Worm (Caenorhabditis elegans): ENCODE results near the gene asp-13.

The asp-13 gene

DNA sequence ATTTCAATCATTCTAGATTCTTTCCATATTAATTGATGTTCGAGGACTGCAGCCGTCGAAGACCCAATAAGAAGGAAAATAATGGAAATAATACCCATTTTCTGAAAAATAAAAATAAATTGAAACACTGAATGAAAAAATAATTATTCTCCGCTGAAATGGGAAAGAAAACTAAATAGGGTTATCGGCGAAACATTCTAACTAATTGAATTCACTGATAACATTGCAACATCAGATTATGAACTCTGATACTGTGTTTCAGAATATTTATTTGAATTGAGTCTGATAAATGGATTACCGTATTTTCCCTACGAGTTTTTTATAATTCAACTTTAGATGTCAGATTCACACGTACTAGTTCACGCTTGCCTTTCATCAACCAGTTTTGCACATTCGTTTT lies at the start of gene asp-13:
Gene asp-13 (minus strand): TSS at position 101 of the 400 bp plus-strand sequence.
- TF ChIP-seq nhr-25 (tag; optimal IDR thresholded peaks at IDR 0.05) (no peak), elt-2 (tag; optimal IDR thresholded peaks at IDR 0.05) (peak; percentile 17)

DNA sequence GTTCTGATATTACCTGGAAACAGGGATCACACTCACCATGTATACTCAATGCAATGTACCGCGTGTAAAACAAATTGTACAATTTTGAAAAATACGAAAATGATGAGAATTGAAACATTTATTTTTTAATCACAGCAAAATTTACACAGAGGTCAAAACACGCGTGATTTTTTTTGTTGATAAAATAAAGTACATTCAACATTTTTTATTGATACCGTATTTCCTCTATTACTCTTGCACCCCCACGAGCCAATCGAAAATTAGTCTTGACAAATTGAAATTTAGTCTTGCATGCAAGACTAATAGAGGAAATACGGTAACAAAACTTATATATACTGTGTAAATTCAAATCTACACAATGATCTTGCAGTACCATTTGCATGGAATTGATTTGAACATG lies 44.7 kb upstream of the asp-13 start, which contains the start of gene ZC190.8:
Gene ZC190.8 (minus strand): TSS at position 101 of the 400 bp plus-strand sequence.
- TF ChIP-seq ztf-4 (tag; optimal IDR thresholded peaks at IDR 0.05) (no peak), fkh-2 (tag; optimal IDR thresholded peaks at IDR 0.05) (no peak), nhr-77 (tag; optimal IDR thresholded peaks at IDR 0.05) (no peak), zag-1 (tag; optimal IDR thresholded peaks at IDR 0.05) (no peak), jun-1 (tag; optimal IDR thresholded peaks at IDR 0.05) (no peak), ceh-16 (tag; optimal IDR thresholded peaks at IDR 0.05) (no peak), lin-15B (tag; optimal IDR thresholded peaks at IDR 0.05) (no peak), nhr-237 (tag; optimal IDR thresholded peaks at IDR 0.05) (no peak), hmg-11 (tag; optimal IDR thresholded peaks at IDR 0.05) (no peak), nhr-11 (tag; optimal IDR thresholded peaks at IDR 0.05) (no peak), snpc-4 (tag; optimal IDR thresholded peaks at IDR 0.05) (no peak), nfya-1 (tag; optimal IDR thresholded peaks at IDR 0.05; ENCODE audit: insufficient read depth) (no peak), pqm-1 (tag; optimal IDR thresholded peaks at IDR 0.05) (no peak), ceh-82 (tag; optimal IDR thresholded peaks at IDR 0.05) (no peak), tbx-2 (tag; optimal IDR thresholded peaks at IDR 0.05) (no peak), eor-1 (tag; optimal IDR thresholded peaks at IDR 0.05) (no peak), ceh-9 (tag; optimal IDR thresholded peaks at IDR 0.05) (no peak), aly-2 (tag; optimal IDR thresholded peaks at IDR 0.05) (no peak), ZK546.5 (tag; optimal IDR thresholded peaks at IDR 0.05) (no peak), ztf-11 (tag; optimal IDR thresholded peaks at IDR 0.05) (no peak)

DNA sequence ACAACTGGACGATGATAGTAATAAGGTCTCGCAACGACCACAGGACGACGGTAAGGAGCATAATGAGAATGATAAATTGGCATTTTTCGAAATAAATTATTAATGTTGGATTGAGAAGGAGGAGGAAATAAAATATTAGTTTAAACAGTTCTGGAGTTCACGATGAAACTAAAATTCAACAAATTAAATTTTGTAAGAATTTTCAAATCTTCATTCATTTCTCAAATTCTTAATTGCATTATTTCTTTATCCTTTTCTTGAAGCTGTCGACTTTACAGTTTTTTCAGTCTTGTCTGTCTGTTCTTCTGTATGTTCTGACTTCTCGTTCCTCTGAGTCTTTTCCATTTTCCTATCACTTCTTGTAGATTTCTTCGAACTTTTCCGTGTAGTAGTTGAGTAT lies 43.8 kb upstream of the asp-13 start, which contains the start of gene ZC190.7:
Gene ZC190.7 (minus strand): TSS at position 101 of the 400 bp plus-strand sequence.
- TF ChIP-seq snpc-4 (tag; optimal IDR thresholded peaks at IDR 0.05) (no peak), sea-2 (GFP tag; optimal IDR thresholded peaks at IDR 0.05) (no peak), tbx-2 (tag; optimal IDR thresholded peaks at IDR 0.05) (no peak), elt-3 (tag; optimal IDR thresholded peaks at IDR 0.05) (no peak), ZK546.5 (tag; optimal IDR thresholded peaks at IDR 0.05) (no peak), unc-39 (tag; optimal IDR thresholded peaks at IDR 0.05) (no peak), R02D3.7 (tag; optimal IDR thresholded peaks at IDR 0.05) (no peak), pqm-1 (tag; optimal IDR thresholded peaks at IDR 0.05) (no peak), zag-1 (tag; optimal IDR thresholded peaks at IDR 0.05) (no peak), nhr-76 (tag; optimal IDR thresholded peaks at IDR 0.05) (no peak), nhr-28 (tag; optimal IDR thresholded peaks at IDR 0.05) (no peak), skn-1 (tag; optimal IDR thresholded peaks at IDR 0.05) (no peak), nhr-77 (tag; optimal IDR thresholded peaks at IDR 0.05) (no peak), nhr-67 (tag; optimal IDR thresholded peaks at IDR 0.05) (no peak), hmg-11 (tag; optimal IDR thresholded peaks at IDR 0.05) (no peak), fkh-2 (tag; optimal IDR thresholded peaks at IDR 0.05) (no peak), lin-15B (tag; optimal IDR thresholded peaks at IDR 0.05) (no peak), nhr-12 (tag; optimal IDR thresholded peaks at IDR 0.05) (no peak)

DNA sequence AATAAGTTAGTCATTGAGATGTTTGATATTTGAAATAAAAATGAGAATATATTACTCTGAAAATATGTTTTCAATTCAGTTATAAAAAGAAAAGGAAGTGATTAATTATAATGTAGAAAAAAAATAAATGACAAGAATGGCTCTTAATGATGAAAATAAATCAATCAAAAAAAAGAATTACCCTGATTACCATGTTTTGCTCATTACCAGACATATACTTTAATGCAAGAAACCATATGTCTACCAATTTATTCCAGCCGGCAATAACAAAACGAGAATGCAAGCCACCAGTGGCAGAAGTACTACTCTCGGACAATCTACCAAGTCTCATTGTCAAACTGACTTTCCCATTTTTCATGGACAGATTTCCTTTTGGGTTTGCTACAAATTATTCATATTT lies 40.8 kb upstream of the asp-13 start:
- TF ChIP-seq pha-4 (tag; optimal IDR thresholded peaks at IDR 0.05) (no peak), unc-62 (GFP tag; optimal IDR thresholded peaks at IDR 0.05) (no peak), nhr-23 (tag; optimal IDR thresholded peaks at IDR 0.05) (no peak), nhr-11 (tag; optimal IDR thresholded peaks at IDR 0.05) (no peak), nhr-43 (tag; optimal IDR thresholded peaks at IDR 0.05; ENCODE audit: poor library complexity, severe bottlenecking) (no peak), tbx-2 (tag; optimal IDR thresholded peaks at IDR 0.05) (no peak), ztf-4 (tag; optimal IDR thresholded peaks at IDR 0.05) (no peak), ztf-11 (tag; optimal IDR thresholded peaks at IDR 0.05) (no peak), pqm-1 (tag; optimal IDR thresholded peaks at IDR 0.05) (no peak), mdl-1 (tag; optimal IDR thresholded peaks at IDR 0.05) (no peak), lsy-12 (tag; optimal IDR thresholded peaks at IDR 0.05) (no peak), nhr-237 (tag; optimal IDR thresholded peaks at IDR 0.05) (no peak), lin-15B (tag; optimal IDR thresholded peaks at IDR 0.05) (no peak), nhr-76 (tag; optimal IDR thresholded peaks at IDR 0.05) (no peak), zag-1 (tag; optimal IDR thresholded peaks at IDR 0.05) (no peak), hmg-11 (tag; optimal IDR thresholded peaks at IDR 0.05) (no peak)
